Worm (Caenorhabditis elegans): ENCODE measurements around the gene ZK970.8.
"Not testable (repeated sequence)": the region's sequence is repeated elsewhere in the genome, so short reads cannot be mapped to it uniquely, and the experiment has no call there.

ZK970.8 gene

ce11 chrII:10303663-10304115 lies 5.7 kb upstream of the ZK970.8 start, which contains the start of gene vha-9 (continued):
- no peak for TF ChIP-seq dmd-9 (GFP tag; IDR thresholded peaks at IDR 0.05)
- 0 out of 2 replicates have a peak, but pooled peaks have one; percentile 35 for TF ChIP-seq arid-1 (GFP tag; conservative IDR thresholded peaks at IDR 0.05)
- TF ChIP-seq mxl-2 (GFP tag; conservative IDR thresholded peaks at IDR 0.05), result no peak

DNA sequence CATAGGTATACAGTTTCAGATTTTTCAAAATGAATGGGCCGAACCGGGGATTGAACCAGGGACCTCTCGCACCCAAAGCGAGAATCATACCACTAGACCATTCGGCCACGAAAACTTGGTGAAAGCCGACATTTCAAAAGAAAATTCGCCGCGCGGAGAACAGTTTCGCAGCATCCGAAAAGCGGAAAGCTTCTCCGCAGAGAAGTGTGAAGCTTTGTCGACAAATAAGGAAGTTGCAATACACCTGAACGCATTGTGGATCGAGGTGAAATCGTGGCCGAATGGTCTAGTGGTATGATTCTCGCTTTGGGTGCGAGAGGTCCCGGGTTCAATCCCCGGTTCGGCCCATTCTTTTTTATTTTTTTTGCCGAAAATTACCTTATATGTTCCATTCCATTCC lies 4.7 kb upstream of the ZK970.8 start:
- TF ChIP-seq saeg-2 (GFP tag; IDR thresholded peaks at IDR 0.05) (peak; percentile 18; the same call in 1 of the 2 replicates), php-3 (GFP tag; IDR thresholded peaks at IDR 0.05) (0 out of 2 replicates have a peak, but pooled peaks have one; percentile 40), ctbp-1 (GFP tag; IDR thresholded peaks at IDR 0.05) (0 out of 2 replicates have a peak, but pooled peaks have one; percentile 28), lim-7 (GFP tag; IDR thresholded peaks at IDR 0.05) (peak; percentile 70; the same call in 1 of the 2 replicates), aha-1 (tag) (peak; percentile 51), Y48G9A.11 (GFP tag; IDR thresholded peaks at IDR 0.05) (0 out of 2 replicates have a peak, but pooled peaks have one; percentile 22), madf-5 (GFP tag; IDR thresholded peaks at IDR 0.05) (0 out of 4 replicates have a peak, but pooled peaks of 1 of the 2 experiments have one; percentile 40), vab-7 (GFP tag; IDR thresholded peaks at IDR 0.05) (peak; percentile 59; the same call in 1 of the 2 replicates), mes-2 (tag; optimal IDR thresholded peaks at IDR 0.05; ENCODE audit: poor library complexity, severe bottlenecking) (peak; percentile 46), tra-1 (GFP tag; IDR thresholded peaks at IDR 0.05) (0 out of 2 replicates have a peak, but pooled peaks have one; percentile 9), arid-1 (GFP tag; conservative IDR thresholded peaks at IDR 0.05) (peak; percentile 73), lin-1 (GFP tag; IDR thresholded peaks at IDR 0.05) (0 out of 2 replicates have a peak, but pooled peaks have one; percentile 8), T26A8.4 (GFP tag; IDR thresholded peaks at IDR 0.05) (peak; percentile 79), F26F4.8 (GFP tag; conservative IDR thresholded peaks at IDR 0.05) (peak; percentile 64; the same call in 1 of the 2 replicates), madf-9 (GFP tag; conservative IDR thresholded peaks at IDR 0.05) (peak; percentile 51), daf-16 (GFP tag; optimal IDR thresholded peaks at IDR 0.05) (peak in 1 of 2 experiments; percentile 26), egl-43 (GFP tag; IDR thresholded peaks at IDR 0.05) (peak; percentile 88), hmg-1.1 (GFP tag; IDR thresholded peaks at IDR 0.05) (peak; percentile 24; the same call in 1 of the 2 replicates)
- TF ChIP-seq daf-16 (tag; optimal IDR thresholded peaks at IDR 0.05), result not testable (repeated sequence)

ce11 chrII:10308726-10309125 lies 711 bp upstream of the ZK970.8 start, which contains the start of gene gcy-4:
Gene gcy-4 (minus strand): TSS chrII:10308826.
- TF ChIP-seq fos-1 (tag; optimal IDR thresholded peaks at IDR 0.05) (no peak), unc-39 (tag; optimal IDR thresholded peaks at IDR 0.05) (no peak), lsy-2 (tag; optimal IDR thresholded peaks at IDR 0.05) (no peak), hlh-11 (tag; optimal IDR thresholded peaks at IDR 0.05) (no peak), D1046.2 (GFP tag; IDR thresholded peaks at IDR 0.05) (no peak), php-3 (GFP tag; IDR thresholded peaks at IDR 0.05) (no peak), nhr-25 (tag; optimal IDR thresholded peaks at IDR 0.05; ENCODE audit: borderline replicate concordance, insufficient read depth) (no peak), Y75B8A.6 (GFP tag; IDR thresholded peaks at IDR 0.05) (no peak)

DNA sequence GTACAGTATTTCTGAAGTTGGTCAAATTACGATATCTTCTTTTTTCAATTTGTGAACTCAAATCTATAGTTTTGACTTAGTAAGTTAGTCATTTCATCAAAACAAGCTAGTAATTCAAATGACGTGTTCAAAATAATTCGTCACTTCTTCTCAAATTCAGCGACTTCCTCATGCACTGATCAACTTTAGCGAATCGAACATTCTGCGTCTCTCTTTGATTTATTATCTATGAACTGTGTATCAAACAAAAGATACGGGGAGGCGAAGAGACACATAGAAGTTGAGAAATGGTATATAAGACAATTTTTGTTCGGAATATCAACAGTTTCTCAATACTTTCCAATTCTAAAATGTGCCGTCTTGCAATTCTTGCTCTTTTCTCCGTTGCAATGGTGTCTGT lies 2.5 kb downstream of the ZK970.8 start, which contains the start of gene srlf-34:
srlf-34 (plus strand) TSS at position 321 of the 400 bp plus-strand sequence.
- TF ChIP-seq nhr-48 (tag; optimal IDR thresholded peaks at IDR 0.05) (no peak), ztf-11 (tag; optimal IDR thresholded peaks at IDR 0.05) (no peak), mep-1 (tag; optimal IDR thresholded peaks at IDR 0.05) (no peak), duxl-1 (tag; optimal IDR thresholded peaks at IDR 0.05; ENCODE audit: poor library complexity) (no peak), pqm-1 (tag; optimal IDR thresholded peaks at IDR 0.05) (no peak), daf-19 (GFP tag; conservative IDR thresholded peaks at IDR 0.05) (no peak), nhr-237 (tag; optimal IDR thresholded peaks at IDR 0.05) (no peak), vab-7 (GFP tag; IDR thresholded peaks at IDR 0.05) (no peak), daf-16 (GFP tag; optimal IDR thresholded peaks at IDR 0.05) (no peak), daf-16 (tag; optimal IDR thresholded peaks at IDR 0.05) (no peak)

All from whole organism, L4 larva.